Worm (Caenorhabditis elegans) whole organism, midembryonic: ENCODE data around the gene F17C11.13.

Experiments
- T22C8.4 ChIP-seq: fragments of 200-800 bp; sonication (Bioruptor generic); IDR thresholded peaks from 2 replicates; pipeline ENCODE4 v1.3.6; 2022; ENCODE audit warnings: missing genetic modification characterization, missing compliant biosample characterization
- cog-1 ChIP-seq: sonication (generic microtip); optimal IDR thresholded peaks from 2 replicates; lab custom pipeline; 2016; ENCODE audit warnings: missing genetic modification characterization, missing compliant biosample characterization
- flt-1 ChIP-seq: fragments of 200-800 bp; sonication (Bioruptor generic); IDR thresholded peaks from 2 replicates; pipeline ENCODE4 v1.3.6; 2022; ENCODE audit warnings: missing genetic modification characterization, missing compliant biosample characterization
- klf-2 ChIP-seq: fragments of 200-800 bp; sonication (Bioruptor generic); conservative IDR thresholded peaks from 2 replicates; pipeline ENCODE4 v1.3.6; 2022; ENCODE audit warnings: missing genetic modification reagents, missing genetic modification characterization, missing compliant biosample characterization
- med-1 ChIP-seq: sonication (generic microtip); optimal IDR thresholded peaks from 2 replicates; lab custom pipeline; 2017; ENCODE audit warnings: missing genetic modification characterization, mild to moderate bottlenecking, missing compliant biosample characterization, antibody characterized with exemption, missing genetic modification reagents; ENCODE audit not compliant: insufficient read depth
- ref-1 ChIP-seq: fragments of 200-800 bp; sonication (Bioruptor generic); conservative IDR thresholded peaks from 2 replicates; pipeline ENCODE4 v1.3.6; 2022; ENCODE audit warnings: missing genetic modification reagents, missing genetic modification characterization, missing compliant biosample characterization
- tab-1 ChIP-seq: fragments of 200-800 bp; sonication (Bioruptor generic); IDR thresholded peaks from 2 replicates; pipeline ENCODE4 v1.3.6; 2022; ENCODE audit warnings: missing genetic modification characterization, missing compliant biosample characterization
- ztf-23 ChIP-seq: fragments of 200-800 bp; sonication (Bioruptor generic); IDR thresholded peaks from 2 replicates; pipeline ENCODE4 v1.3.6; 2022; ENCODE audit warnings: missing genetic modification reagents, missing genetic modification characterization, missing compliant biosample characterization
- ztf-29 ChIP-seq: fragments of 200-800 bp; sonication (Bioruptor generic); IDR thresholded peaks from 2 replicates; pipeline ENCODE4 v1.3.6; 2022; ENCODE audit warnings: missing genetic modification reagents, missing genetic modification characterization, missing compliant biosample characterization

The F17C11.13 gene

ce11 chrV:10981113-10981512 is 25.4 kb downstream of the F17C11.13 start, which contains the start of gene fig-1:
Gene fig-1, minus strand, starts transcription at chrV:10981213.
- TF ChIP-seq tab-1 (GFP tag; lab: Robert Waterston, UW) (no peak), klf-2 (GFP tag; lab: Robert Waterston, UW) (no peak), ztf-23 (GFP tag; lab: Robert Waterston, UW) (no peak), ref-1 (GFP tag; lab: Robert Waterston, UW) (no peak), flt-1 (GFP tag; lab: Robert Waterston, UW) (no peak)

DNA sequence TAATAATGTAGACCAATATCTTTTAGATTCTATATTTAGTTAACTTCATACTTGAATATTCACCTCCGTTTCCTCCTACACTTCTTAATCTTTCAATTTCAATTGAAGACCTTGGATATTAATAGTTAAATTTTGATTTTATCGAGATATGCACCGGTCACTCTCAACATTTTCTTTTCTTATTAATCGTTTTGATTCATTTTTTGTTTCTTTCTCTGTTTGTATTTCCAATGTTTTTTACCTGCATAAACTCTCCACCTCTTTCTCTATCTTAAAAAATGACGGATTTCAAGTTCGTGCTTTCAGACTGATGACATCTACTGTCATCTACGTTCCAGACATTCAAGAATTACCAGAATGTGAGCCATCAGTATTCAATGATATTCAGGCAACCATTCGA is 36.1 kb downstream of the F17C11.13 start, which contains the start of gene frpr-9:
frpr-9 (plus strand) TSS at position 301 of the 400 bp plus-strand sequence.
- no peak for TF ChIP-seq T22C8.4 (GFP tag; lab: Robert Waterston, UW)
- no peak for TF ChIP-seq klf-2 (GFP tag; lab: Robert Waterston, UW)
- TF ChIP-seq ztf-29 (GFP tag; lab: Robert Waterston, UW): no peak
- no peak for TF ChIP-seq ztf-23 (GFP tag; lab: Robert Waterston, UW)
- no peak for TF ChIP-seq ref-1 (GFP tag; lab: Robert Waterston, UW)
- TF ChIP-seq tab-1 (GFP tag; lab: Robert Waterston, UW): no peak

ce11 chrV:10998797-10999196 is 43.1 kb downstream of the F17C11.13 start, which contains the start of gene F53B7.7:
Gene F53B7.7, plus strand, starts transcription at chrV:10999097.
- TF ChIP-seq ztf-23 (GFP tag; lab: Robert Waterston, UW) (no peak), flt-1 (GFP tag; lab: Robert Waterston, UW) (no peak), med-1 (GFP tag; lab: Kevin White, UChicago) (no peak)

DNA sequence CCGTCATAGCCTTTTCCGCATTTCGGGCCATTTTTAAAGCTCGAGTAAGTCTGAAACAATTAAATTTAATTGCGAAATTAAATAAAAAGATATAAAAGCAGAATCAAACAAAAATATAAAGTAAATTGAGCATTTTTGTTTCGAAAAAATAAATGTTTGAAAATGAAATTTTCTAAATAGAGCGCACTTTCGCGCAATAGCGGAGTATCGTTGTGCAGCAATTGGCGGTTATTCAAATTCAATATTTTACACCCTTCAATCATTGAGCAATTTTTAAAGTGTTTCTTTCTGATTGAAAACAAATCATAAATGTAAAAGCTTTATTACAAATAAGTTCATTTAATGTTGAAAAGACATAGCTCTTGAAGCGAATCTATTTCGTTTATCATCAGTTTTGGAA is 44.9 kb downstream of the F17C11.13 start, which contains the start of gene isy-1:
isy-1 (minus strand) TSS at position 50 of the 400 bp plus-strand sequence.
- TF ChIP-seq med-1 (GFP tag; lab: Kevin White, UChicago) (no peak), ztf-29 (GFP tag; lab: Robert Waterston, UW) (no peak), ztf-23 (GFP tag; lab: Robert Waterston, UW) (peak; percentile 82), klf-2 (GFP tag; lab: Robert Waterston, UW) (no peak), cog-1 (tag; lab: Kevin White, UChicago) (no peak), flt-1 (GFP tag; lab: Robert Waterston, UW) (no peak), tab-1 (GFP tag; lab: Robert Waterston, UW) (no peak), T22C8.4 (GFP tag; lab: Robert Waterston, UW) (no peak), ref-1 (GFP tag; lab: Robert Waterston, UW) (no peak)

ce11 chrV:11002434-11002833 is 46.7 kb downstream of the F17C11.13 start, which contains the start of gene F53B7.4:
Gene F53B7.4, minus strand, starts transcription at chrV:11002534.
- TF ChIP-seq ref-1 (GFP tag; lab: Robert Waterston, UW) (no peak), cog-1 (tag; lab: Kevin White, UChicago) (no peak), tab-1 (GFP tag; lab: Robert Waterston, UW) (no peak), T22C8.4 (GFP tag; lab: Robert Waterston, UW) (no peak), med-1 (GFP tag; lab: Kevin White, UChicago) (no peak), klf-2 (GFP tag; lab: Robert Waterston, UW) (no peak)

DNA sequence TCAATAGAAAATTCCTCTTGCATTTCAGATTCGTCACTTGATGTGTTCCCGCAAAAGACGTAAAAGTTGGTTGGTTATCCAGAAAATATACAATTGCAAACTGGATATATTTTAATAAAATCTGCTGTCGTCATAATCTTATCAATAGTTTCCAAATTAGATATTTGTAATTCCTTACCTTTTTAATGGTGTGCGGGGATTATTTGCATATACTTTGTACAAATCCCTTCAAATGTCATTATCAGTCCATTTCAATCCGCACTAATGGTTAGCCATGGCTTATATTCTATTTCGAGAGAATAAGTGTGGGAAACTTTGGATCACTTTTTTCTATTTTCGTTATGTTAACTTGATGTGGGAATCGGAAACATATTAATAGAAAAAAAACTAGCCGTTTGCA is 48.4 kb downstream of the F17C11.13 start:
- TF ChIP-seq med-1 (GFP tag; lab: Kevin White, UChicago) (no peak), ztf-23 (GFP tag; lab: Robert Waterston, UW) (no peak), klf-2 (GFP tag; lab: Robert Waterston, UW) (no peak), ztf-29 (GFP tag; lab: Robert Waterston, UW) (no peak), flt-1 (GFP tag; lab: Robert Waterston, UW) (no peak), ref-1 (GFP tag; lab: Robert Waterston, UW) (no peak), cog-1 (tag; lab: Kevin White, UChicago) (no peak), tab-1 (GFP tag; lab: Robert Waterston, UW) (no peak), T22C8.4 (GFP tag; lab: Robert Waterston, UW) (no peak)
